Worm (Caenorhabditis elegans): ENCODE results near the gene C16C8.9.
"Not testable (repeated sequence)": the region's sequence is repeated elsewhere in the genome, so short reads cannot be mapped to it uniquely, and the experiment has no call there.

Gene C16C8.9

ce11 chrII:3472316-3472715, 9.3 kb upstream of the C16C8.9 start, which contains the start of gene Y49F6B.12:
Gene Y49F6B.12, minus strand, starts transcription at chrII:3472416.
- TF ChIP-seq dao-5 (tag; optimal IDR thresholded peaks at IDR 0.05) (no peak), him-1 (tag; optimal IDR thresholded peaks at IDR 0.05) (no peak), W03F9.2 (tag; optimal IDR thresholded peaks at IDR 0.05) (no peak)

DNA sequence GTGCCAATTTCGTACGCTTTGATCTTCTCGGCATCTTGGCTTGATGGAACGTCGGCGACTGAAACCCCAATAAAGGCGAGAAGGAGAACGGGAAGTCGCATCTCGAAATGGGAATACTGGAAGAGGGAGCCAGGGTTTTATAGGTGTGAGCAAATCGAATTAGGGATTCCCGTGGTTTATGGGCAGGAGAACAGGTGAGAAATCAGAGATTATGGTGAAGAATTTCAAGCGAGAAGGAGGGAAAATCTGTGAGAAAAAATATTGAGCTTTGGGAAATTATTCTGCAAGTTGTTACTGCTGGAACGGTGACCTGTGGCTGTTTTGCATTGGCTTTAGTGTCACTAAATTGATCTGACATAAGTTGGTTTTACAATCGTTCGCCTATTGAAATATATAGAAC, 8.6 kb upstream of the C16C8.9 start, which contains the start of gene Y49F6B.13:
Y49F6B.13 (minus strand) TSS at position 101 of the 400 bp plus-strand sequence.
- TF ChIP-seq dao-5 (tag; optimal IDR thresholded peaks at IDR 0.05) (no peak), W03F9.2 (tag; optimal IDR thresholded peaks at IDR 0.05) (no peak), him-1 (tag; optimal IDR thresholded peaks at IDR 0.05) (no peak)

ce11 chrII:3470549-3470948, 7.6 kb upstream of the C16C8.9 start, which contains the start of gene Y49F6B.20:
Gene Y49F6B.20, minus strand, starts transcription at chrII:3470649.
- TF ChIP-seq him-1 (tag; optimal IDR thresholded peaks at IDR 0.05) (no peak), W03F9.2 (tag; optimal IDR thresholded peaks at IDR 0.05) (no peak), dao-5 (tag; optimal IDR thresholded peaks at IDR 0.05) (no peak)

DNA sequence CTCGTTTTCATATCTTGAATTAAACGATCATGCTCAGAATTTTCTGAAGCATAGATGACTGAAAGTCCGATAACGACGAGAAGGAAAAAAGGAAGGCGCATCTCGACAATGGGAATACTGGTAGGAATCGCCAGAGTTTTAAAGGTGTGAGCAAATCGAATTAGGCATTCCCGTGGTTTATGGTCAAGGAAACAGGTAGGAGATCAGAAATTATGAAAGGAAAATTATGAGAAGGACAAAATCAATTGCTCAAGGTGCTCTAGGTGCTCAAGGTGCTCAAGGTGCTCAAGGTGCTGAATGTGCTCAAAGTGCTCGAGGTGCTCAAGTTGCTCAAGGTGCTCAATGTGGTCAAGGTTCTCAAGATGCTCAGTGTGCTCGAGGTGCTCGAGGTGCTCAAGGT, 1.6 kb upstream of the C16C8.9 start, which contains the start of gene C16C8.10:
C16C8.10 (minus strand) TSS at position 101 of the 400 bp plus-strand sequence.
- TF ChIP-seq him-1, W03F9.2, dao-5 (tag; optimal IDR thresholded peaks at IDR 0.05): not testable (repeated sequence)

ce11 chrII:3461586-3461985, 1.4 kb downstream of the C16C8.9 start, which contains the start of gene C16C8.8:
Gene C16C8.8, minus strand, starts transcription at chrII:3461686.
- TF ChIP-seq dao-5 (tag; optimal IDR thresholded peaks at IDR 0.05) (no peak), him-1 (tag; optimal IDR thresholded peaks at IDR 0.05) (no peak), W03F9.2 (tag; optimal IDR thresholded peaks at IDR 0.05) (no peak)

DNA sequence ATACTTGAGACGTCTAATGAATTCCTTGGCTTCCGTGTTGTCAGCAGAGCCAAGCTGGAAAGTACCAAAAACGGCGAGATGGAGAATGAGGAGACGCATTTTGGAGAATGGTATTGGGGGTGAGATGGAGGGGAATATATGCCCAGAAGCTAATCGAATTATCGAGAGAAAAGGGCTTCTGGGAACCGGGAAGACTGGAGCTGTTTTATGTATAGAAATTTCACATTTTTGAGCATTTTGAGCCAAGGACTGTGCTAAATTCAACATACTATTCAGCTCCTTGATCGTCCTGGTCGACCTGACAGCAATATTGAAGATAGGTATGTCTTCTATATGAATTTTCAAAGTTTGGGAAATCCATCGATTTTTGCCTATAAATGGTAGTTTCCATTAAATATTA, 2.9 kb downstream of the C16C8.9 start, which contains the start of gene C16C8.7:
C16C8.7 (minus strand) TSS at position 101 of the 400 bp plus-strand sequence.
- no peak for TF ChIP-seq W03F9.2 (tag; optimal IDR thresholded peaks at IDR 0.05)
- TF ChIP-seq him-1 (tag; optimal IDR thresholded peaks at IDR 0.05): no peak
- no peak for TF ChIP-seq dao-5 (tag; optimal IDR thresholded peaks at IDR 0.05)

ce11 chrII:3459199-3459598, 3.8 kb downstream of the C16C8.9 start:
- no peak for TF ChIP-seq him-1 (tag; optimal IDR thresholded peaks at IDR 0.05)
- TF ChIP-seq W03F9.2 (tag; optimal IDR thresholded peaks at IDR 0.05): no peak
- no peak for TF ChIP-seq dao-5 (tag; optimal IDR thresholded peaks at IDR 0.05)

ce11 chrII:3458209-3458608, 4.8 kb downstream of the C16C8.9 start, which contains the start of the genes C16C8.26 and C16C8.19:
Gene C16C8.26, minus strand, starts transcription at chrII:3458309.
Gene C16C8.19, plus strand, starts transcription at chrII:3458487.
- TF ChIP-seq W03F9.2 (tag; optimal IDR thresholded peaks at IDR 0.05) (no peak), dao-5 (tag; optimal IDR thresholded peaks at IDR 0.05) (no peak), him-1 (tag; optimal IDR thresholded peaks at IDR 0.05) (no peak)

ce11 chrII:3453521-3453920, 9.5 kb downstream of the C16C8.9 start, which contains the start of gene C16C8.11:
Gene C16C8.11, plus strand, starts transcription at chrII:3453708.
- TF ChIP-seq him-1 (tag; optimal IDR thresholded peaks at IDR 0.05): no peak
- TF ChIP-seq dao-5 (tag; optimal IDR thresholded peaks at IDR 0.05): no peak
- no peak for TF ChIP-seq W03F9.2 (tag; optimal IDR thresholded peaks at IDR 0.05)

DNA sequence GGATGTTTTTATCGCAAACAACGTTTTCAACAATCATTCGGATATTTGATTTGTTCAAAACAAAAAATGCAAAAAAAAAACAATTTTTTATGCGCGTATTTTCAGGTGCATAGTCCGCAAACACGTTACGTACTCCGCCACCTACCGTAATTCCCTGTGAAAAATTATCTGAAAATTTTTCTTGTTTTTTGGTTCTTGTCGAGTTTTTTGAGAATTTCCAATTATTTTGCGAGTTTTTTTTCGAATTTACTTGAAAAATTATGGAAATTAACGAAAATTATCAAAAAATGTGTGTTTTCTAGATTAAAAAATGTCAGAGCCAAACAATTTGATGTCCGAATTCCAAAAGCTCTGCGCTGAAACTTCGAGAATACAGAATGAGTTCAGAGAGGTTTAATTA, 10.6 kb downstream of the C16C8.9 start, which contains the start of gene C16C8.12:
C16C8.12 (plus strand) TSS at position 301 of the 400 bp plus-strand sequence.
- TF ChIP-seq him-1 (tag; optimal IDR thresholded peaks at IDR 0.05) (no peak), W03F9.2 (tag; optimal IDR thresholded peaks at IDR 0.05) (no peak), dao-5 (tag; optimal IDR thresholded peaks at IDR 0.05) (no peak)

DNA sequence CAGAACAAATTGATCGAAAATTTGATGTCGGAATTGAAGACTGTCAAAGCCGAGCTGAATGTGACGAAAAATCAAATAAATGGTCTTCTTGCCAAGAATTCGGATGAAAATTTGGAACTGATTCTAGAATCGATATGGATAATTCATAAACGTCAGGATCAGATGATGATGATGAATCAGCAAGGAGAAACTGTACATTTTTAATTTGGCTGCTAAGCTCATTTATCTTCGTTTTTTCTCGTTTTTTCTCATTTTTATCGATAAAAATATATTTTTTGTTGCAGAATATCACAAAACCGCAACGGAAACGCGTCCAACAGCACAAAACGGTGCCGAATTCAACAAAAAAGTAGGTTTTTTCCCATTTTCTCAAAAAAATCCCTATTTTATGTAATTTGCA, 13.5 kb downstream of the C16C8.9 start, which contains the start of gene C16C8.14:
C16C8.14 (plus strand) TSS at position 301 of the 400 bp plus-strand sequence.
- not testable (repeated sequence) for TF ChIP-seq W03F9.2, him-1, dao-5 (tag; optimal IDR thresholded peaks at IDR 0.05)

DNA sequence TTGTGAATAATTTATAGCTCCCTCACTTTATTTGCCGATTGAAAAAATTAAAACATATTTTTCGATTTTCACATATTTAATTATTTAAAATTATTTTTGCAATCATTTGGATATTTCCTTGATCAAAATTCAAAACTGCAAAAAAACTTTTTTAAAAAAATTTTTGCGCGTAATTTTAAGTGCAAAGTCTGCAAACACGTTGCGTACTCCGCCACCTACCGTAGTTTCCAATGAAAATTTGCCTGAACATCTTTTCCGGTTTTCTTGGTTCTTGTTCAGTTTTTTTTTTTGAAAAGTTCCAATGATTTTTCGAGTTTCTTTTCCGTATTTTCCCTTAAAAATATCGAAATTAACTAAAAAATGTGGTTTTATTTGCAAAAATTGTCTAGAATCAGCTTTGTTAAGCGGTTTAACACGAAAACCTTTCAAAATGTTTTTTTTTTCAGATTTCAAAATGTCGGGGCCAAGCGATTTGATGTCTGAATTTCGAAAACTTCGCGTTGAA, 14.2 kb downstream of the C16C8.9 start, which contains the start of gene C16C8.25:
C16C8.25 (plus strand) TSS at position 455 of the 505 bp plus-strand sequence.
- TF ChIP-seq him-1 (tag; optimal IDR thresholded peaks at IDR 0.05) (no peak), W03F9.2 (tag; optimal IDR thresholded peaks at IDR 0.05) (no peak), dao-5 (tag; optimal IDR thresholded peaks at IDR 0.05) (no peak)

DNA sequence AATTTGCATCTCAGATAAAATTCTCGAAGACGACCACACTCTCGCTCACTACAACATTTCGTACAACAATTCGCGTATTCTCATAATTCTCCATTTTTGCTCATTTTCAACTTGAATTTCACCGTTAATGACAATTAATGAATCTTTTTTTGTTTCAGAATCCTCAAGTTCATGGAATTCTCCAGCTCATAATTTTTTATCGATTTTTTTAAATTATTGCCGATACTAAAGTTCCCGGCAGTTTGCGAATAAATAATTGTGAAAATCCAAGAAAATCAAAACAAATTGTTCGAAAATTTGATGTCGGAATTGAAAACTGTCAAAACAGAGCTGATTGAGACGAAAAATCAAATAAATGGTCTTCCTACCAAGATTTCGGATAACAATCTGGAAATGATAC, 15.1 kb downstream of the C16C8.9 start, which contains the start of gene C16C8.21:
C16C8.21 (plus strand) TSS at position 301 of the 400 bp plus-strand sequence.
- no peak for TF ChIP-seq dao-5 (tag; optimal IDR thresholded peaks at IDR 0.05)
- TF ChIP-seq him-1 (tag; optimal IDR thresholded peaks at IDR 0.05): no peak
- TF ChIP-seq W03F9.2 (tag; optimal IDR thresholded peaks at IDR 0.05): no peak

DNA sequence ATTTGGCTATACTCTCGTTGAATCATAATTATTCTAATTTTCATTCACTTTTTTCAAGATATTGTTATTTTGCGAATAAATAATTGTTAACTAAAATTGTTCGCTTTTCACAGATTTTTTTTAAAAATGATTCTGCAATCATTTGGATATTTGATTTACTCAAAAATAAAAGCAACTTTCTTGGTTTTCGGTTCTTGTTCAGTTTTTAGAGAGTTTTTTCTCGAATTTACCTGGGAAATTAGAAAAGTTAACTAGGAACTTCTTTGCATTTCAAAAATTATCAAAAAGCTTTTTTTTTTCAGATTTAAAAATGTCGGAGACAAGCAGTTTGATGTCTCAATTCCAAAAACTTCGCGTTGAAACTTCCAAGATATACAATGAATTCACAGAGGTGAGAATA, 16.4 kb downstream of the C16C8.9 start, which contains the start of the genes C16C8.20 and gldi-6:
C16C8.20 (plus strand) TSS at position 301 of the 400 bp plus-strand sequence.
gldi-6 (plus strand) TSS at position 301 of the 400 bp plus-strand sequence.
- TF ChIP-seq dao-5 (tag; optimal IDR thresholded peaks at IDR 0.05) (no peak), him-1 (tag; optimal IDR thresholded peaks at IDR 0.05) (no peak), W03F9.2 (tag; optimal IDR thresholded peaks at IDR 0.05) (no peak)

All from whole organism, L4/young adult.